Fruit fly (Drosophila melanogaster) whole organism, adult: Measurements from ENCODE around the gene LysP.

ENCODE experiments used
- CG11617 ChIP-seq: fragments of 200-800 bp; sonication (Bioruptor generic); optimal IDR thresholded peaks from 2 replicates; lab custom pipeline; 2017; ENCODE audit warnings: mild to moderate bottlenecking, missing biosample characterization, missing genetic modification reagents, missing genetic modification characterization
- CG12768 ChIP-seq: fragments of 200-800 bp; sonication (Bioruptor generic); optimal IDR thresholded peaks from 2 replicates; lab custom pipeline; 2017; ENCODE audit warnings: missing biosample characterization, missing genetic modification characterization, mild to moderate bottlenecking, moderate library complexity, missing genetic modification reagents
- CG14711 ChIP-seq: fragments of 200-800 bp; sonication (Bioruptor generic); optimal IDR thresholded peaks from 2 replicates; lab custom pipeline; 2018; ENCODE audit warnings: missing biosample characterization, mild to moderate bottlenecking, missing genetic modification characterization, moderate library complexity
- CG1620 ChIP-seq: fragments of 200-800 bp; sonication (Bioruptor generic); optimal IDR thresholded peaks from 2 replicates; lab custom pipeline; 2016; ENCODE audit warnings: missing biosample characterization, missing genetic modification characterization
- CG33017 ChIP-seq: fragments of 200-800 bp; sonication (Bioruptor generic); optimal IDR thresholded peaks from 2 replicates; lab custom pipeline; 2018; ENCODE audit warnings: missing biosample characterization, mild to moderate bottlenecking, missing genetic modification characterization, moderate library complexity
- CG5204 ChIP-seq: fragments of 200-800 bp; sonication (Bioruptor generic); optimal IDR thresholded peaks from 2 replicates; lab custom pipeline; 2016; ENCODE audit warnings: missing biosample characterization, missing genetic modification characterization
- CG7045 ChIP-seq: fragments of 200-800 bp; sonication (Bioruptor generic); optimal IDR thresholded peaks from 2 replicates; lab custom pipeline; 2017; ENCODE audit warnings: missing biosample characterization, mild to moderate bottlenecking, missing genetic modification characterization
- CG7101 ChIP-seq: fragments of 200-800 bp; sonication (Bioruptor generic); optimal IDR thresholded peaks from 2 replicates; lab custom pipeline; 2018; ENCODE audit warnings: missing biosample characterization, mild to moderate bottlenecking, missing genetic modification characterization, moderate library complexity
- Clk ChIP-seq: fragments of 200-800 bp; sonication (Bioruptor generic); optimal IDR thresholded peaks from 2 replicates; lab custom pipeline; 2017; ENCODE audit warnings: missing biosample characterization, missing genetic modification characterization
- Crg-1 ChIP-seq: fragments of 200-800 bp; sonication (Bioruptor generic); optimal IDR thresholded peaks from 2 replicates; lab custom pipeline; 2016; ENCODE audit warnings: missing biosample characterization, missing genetic modification characterization
- Hr96 ChIP-seq: fragments of 200-800 bp; sonication (Bioruptor generic); optimal IDR thresholded peaks from 2 replicates; lab custom pipeline; 2016; ENCODE audit warnings: missing biosample characterization, missing genetic modification characterization
- Mnt ChIP-seq: fragments of 200-800 bp; sonication (Bioruptor generic); optimal IDR thresholded peaks from 2 replicates; lab custom pipeline; 2016; ENCODE audit warnings: missing biosample characterization, mild to moderate bottlenecking, missing genetic modification characterization
- bab1 ChIP-seq: fragments of 200-800 bp; sonication (Bioruptor generic); optimal IDR thresholded peaks from 3 replicates; lab custom pipeline; 2019; ENCODE audit warnings: missing biosample characterization, mild to moderate bottlenecking, missing genetic modification characterization, moderate library complexity
- cic ChIP-seq: fragments of 200-800 bp; sonication (Bioruptor generic); optimal IDR thresholded peaks from 2 replicates; lab custom pipeline; 2017; ENCODE audit warnings: missing biosample characterization, mild to moderate bottlenecking, missing genetic modification characterization, moderate library complexity
- cnc ChIP-seq, 2 experiments: fragments of >200 bp; optimal IDR thresholded peaks; 2 replicates each; lab custom pipeline; 2017
- kay ChIP-seq: fragments of 200-800 bp; sonication (Bioruptor generic); peaks from one replicate; lab custom pipeline; 2016; ENCODE audit warnings: missing biosample characterization, missing genetic modification characterization, borderline replicate concordance
- ovo ChIP-seq: fragments of 200-800 bp; sonication (Bioruptor generic); optimal IDR thresholded peaks from 2 replicates; lab custom pipeline; 2016; ENCODE audit warnings: missing biosample characterization, missing genetic modification characterization
- pad ChIP-seq: fragments of 200-800 bp; sonication (Bioruptor generic); optimal IDR thresholded peaks from 3 replicates; lab custom pipeline; 2017; ENCODE audit warnings: missing biosample characterization, missing genetic modification characterization, mild to moderate bottlenecking, moderate library complexity, missing genetic modification reagents
- tj ChIP-seq: fragments of 200-800 bp; sonication (Bioruptor generic); optimal IDR thresholded peaks from 3 replicates; lab custom pipeline; 2017; ENCODE audit warnings: missing biosample characterization, mild to moderate bottlenecking, missing genetic modification characterization, moderate library complexity
- toe ChIP-seq: fragments of 200-800 bp; sonication (Bioruptor generic); optimal IDR thresholded peaks from 2 replicates; lab custom pipeline; 2016; ENCODE audit warnings: missing biosample characterization, missing genetic modification characterization

The LysP gene

DNA sequence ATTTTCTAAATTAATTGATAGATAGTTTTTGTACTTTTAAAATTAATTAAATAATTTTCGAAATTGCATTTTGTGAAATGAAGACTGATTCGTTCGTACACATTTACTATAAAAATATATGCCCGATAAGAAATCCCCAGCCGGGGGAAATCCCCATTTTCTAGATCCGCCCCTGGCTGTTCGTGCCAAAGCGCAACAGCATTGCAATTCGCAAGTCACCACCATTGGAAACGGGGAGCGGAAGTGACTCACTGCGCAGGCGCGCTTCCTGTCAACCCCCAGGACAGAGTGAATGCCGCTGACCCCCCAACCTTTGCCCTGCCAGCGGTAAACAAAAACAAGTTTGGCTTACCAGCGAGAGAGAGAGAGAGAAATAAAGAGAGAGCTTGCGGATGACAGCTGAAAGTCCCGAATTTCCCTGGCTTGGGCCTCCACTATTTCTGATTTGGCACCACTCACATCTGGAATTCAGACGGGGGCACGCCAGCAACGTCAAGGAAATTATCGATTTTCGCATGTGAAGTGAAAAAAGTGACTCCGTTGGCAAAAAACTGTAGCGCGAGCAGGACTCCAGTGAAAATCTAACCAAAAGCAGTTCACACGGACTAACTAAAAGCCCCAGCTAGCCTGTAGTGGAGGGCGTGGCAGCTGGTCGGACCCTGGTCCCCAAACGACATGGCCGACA lies 22.5 kb downstream of the LysP start, which contains the start of gene Aplip1:
Aplip1 (plus strand) TSS at position 450 of the 685 bp plus-strand sequence.
- TF ChIP-seq CG5204 (GFP tag; lab: Kevin White, UChicago) (no peak), ovo (GFP tag; lab: Kevin White, UChicago) (no peak), Crg-1 (GFP tag; lab: Kevin White, UChicago) (no peak), bab1 (no peak), kay (no peak), toe (GFP tag; lab: Kevin White, UChicago) (peak; percentile 28)

- TF ChIP-seq CG5204 (GFP tag; lab: Kevin White, UChicago) (no peak), CG14711 (tag; lab: Kevin White, UChicago) (no peak), CG1620 (GFP tag; lab: Kevin White, UChicago) (no peak), Crg-1 (GFP tag; lab: Kevin White, UChicago) (no peak), pad (GFP tag; lab: Kevin White, UChicago) (no peak), Hr96 (GFP tag; lab: Kevin White, UChicago) (no peak), cic (GFP tag; lab: Kevin White, UChicago) (no peak), CG7045 (GFP tag; lab: Kevin White, UChicago) (no peak), kay (no peak), tj (GFP tag; lab: Kevin White, UChicago) (no peak), ovo (GFP tag; lab: Kevin White, UChicago) (no peak), CG7101 (tag; lab: Kevin White, UChicago) (no peak)
Observed at dm6 chr3L:1195202-1195601, 23.3 kb downstream of the LysP start, which contains the start of gene LysX. LysX (minus strand) TSS chr3L:1195302.

DNA sequence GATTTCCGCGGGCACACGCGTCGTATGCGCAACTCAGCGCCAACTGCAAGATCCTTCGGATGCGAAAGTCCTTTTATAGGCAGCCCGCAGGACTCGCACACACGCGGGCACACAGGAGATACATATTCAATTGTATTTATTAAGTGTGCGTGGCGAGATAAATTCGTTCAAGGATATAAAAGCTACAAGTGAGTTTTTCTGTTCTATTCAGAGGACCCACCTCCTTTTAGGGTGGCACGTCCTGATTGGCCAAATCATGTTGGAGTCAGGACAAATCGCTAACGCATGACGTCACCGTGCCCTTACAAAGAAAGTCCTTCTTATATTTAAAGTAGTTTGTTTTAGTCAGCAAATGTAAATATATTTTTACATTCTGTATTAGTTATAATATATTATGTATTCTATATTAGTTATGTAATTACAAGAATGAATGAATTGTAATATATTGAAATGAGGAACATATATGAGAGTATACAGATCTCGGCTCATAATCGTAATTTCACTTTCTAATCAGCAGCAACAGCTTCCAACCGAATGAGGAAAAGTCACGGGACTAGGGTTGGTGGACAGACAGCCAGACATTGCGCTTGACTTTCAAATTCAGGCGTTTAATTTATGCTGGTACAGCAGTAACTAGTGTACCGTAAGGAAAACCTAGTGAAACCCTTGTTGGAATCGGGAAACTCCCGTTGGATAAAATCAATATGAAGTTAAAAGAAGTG lies 25.2 kb downstream of the LysP start, which contains the start of gene Trhn:
Trhn (minus strand) TSS at position 51 of the 722 bp plus-strand sequence.
- TF ChIP-seq CG5204 (GFP tag; lab: Kevin White, UChicago) (no peak), kay (no peak), CG7045 (GFP tag; lab: Kevin White, UChicago) (no peak), toe (GFP tag; lab: Kevin White, UChicago) (no peak), CG14711 (tag; lab: Kevin White, UChicago) (no peak), bab1 (no peak), Crg-1 (GFP tag; lab: Kevin White, UChicago) (no peak), Mnt (no peak), Clk (GFP tag; lab: Kevin White, UChicago) (no peak), CG7101 (tag; lab: Kevin White, UChicago) (no peak)

- no peak for TF ChIP-seq toe (GFP tag; lab: Kevin White, UChicago)
- peak; percentile 12 for TF ChIP-seq CG33017 (tag; lab: Kevin White, UChicago)
- no peak for TF ChIP-seq CG14711 (tag; lab: Kevin White, UChicago)
- peak; percentile 93 for TF ChIP-seq kay
- no peak for TF ChIP-seq CG7045 (GFP tag; lab: Kevin White, UChicago)
- no peak for TF ChIP-seq ovo (GFP tag; lab: Kevin White, UChicago)
- peak; percentile 36 for TF ChIP-seq Hr96 (GFP tag; lab: Kevin White, UChicago)
- TF ChIP-seq CG1620 (GFP tag; lab: Kevin White, UChicago) = no peak
- TF ChIP-seq cnc (optimal IDR thresholded peaks at IDR 0.05; lab: Kevin White, UChicago) = no peak
- TF ChIP-seq bab1 = no peak
- TF ChIP-seq CG7101 (tag; lab: Kevin White, UChicago) = peak; percentile 3
- TF ChIP-seq CG11617 (GFP tag; lab: Kevin White, UChicago) = no peak
- TF ChIP-seq pad (GFP tag; lab: Kevin White, UChicago) = no peak
- TF ChIP-seq tj (GFP tag; lab: Kevin White, UChicago) = peak; percentile 10
- TF ChIP-seq Crg-1 (GFP tag; lab: Kevin White, UChicago) = no peak
- TF ChIP-seq CG5204 (GFP tag; lab: Kevin White, UChicago) = no peak
- TF ChIP-seq cic (GFP tag; lab: Kevin White, UChicago) = peak; percentile 53
- no peak for TF ChIP-seq Clk (GFP tag; lab: Kevin White, UChicago)
- TF ChIP-seq Mnt = peak; percentile 87
- TF ChIP-seq CG12768 (GFP tag; lab: Kevin White, UChicago) = peak; percentile 59
Observed at dm6 chr3L:1188936-1189659, 29.4 kb downstream of the LysP start, which contains the start of gene CG13912. CG13912 (plus strand) TSS chr3L:1189588.

DNA sequence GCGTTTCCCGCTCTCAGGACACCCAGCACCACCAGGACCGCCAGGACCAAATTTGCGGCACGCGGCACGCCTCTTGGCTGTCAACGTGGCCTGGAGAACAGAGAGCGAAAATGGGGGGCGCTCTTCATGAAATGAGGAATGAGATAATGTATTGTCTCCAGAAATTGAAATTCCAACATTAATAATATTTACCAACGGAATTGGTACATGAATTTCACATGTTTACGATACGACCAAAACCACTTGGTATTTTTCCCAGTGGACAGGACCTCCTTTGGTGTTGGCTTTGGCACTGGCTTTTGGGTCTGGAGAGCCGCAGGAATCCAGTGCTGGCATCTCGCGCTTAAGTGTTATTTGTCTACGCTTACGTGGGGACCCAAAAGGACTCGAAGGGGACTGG lies 35.0 kb downstream of the LysP start:
- TF ChIP-seq CG7045 (GFP tag; lab: Kevin White, UChicago) (no peak), Clk (GFP tag; lab: Kevin White, UChicago) (no peak)
